Worm (Caenorhabditis elegans) whole organism, young adult: Measurements from ENCODE around the gene F31E3.2.

Experiments used
- C17E4.6 ChIP-seq: fragments of 200-800 bp; sonication (Bioruptor generic); IDR thresholded peaks from 2 replicates; pipeline ENCODE4 v1.3.6; 2022; ENCODE audit warnings: missing genetic modification reagents, missing genetic modification characterization, missing compliant biosample characterization
- F23B12.7 ChIP-seq: sonication (generic microtip); optimal IDR thresholded peaks from 2 replicates; lab custom pipeline; 2017; ENCODE audit warnings: missing genetic modification characterization, mild to moderate bottlenecking, missing compliant biosample characterization, antibody characterized with exemption, moderate library complexity; ENCODE audit not compliant: insufficient read depth
- F49E8.2 ChIP-seq: sonication (generic microtip); optimal IDR thresholded peaks from 3 replicates; lab custom pipeline; 2017; ENCODE audit warnings: missing genetic modification characterization, mild to moderate bottlenecking, missing compliant biosample characterization, antibody characterized with exemption, moderate library complexity; ENCODE audit not compliant: insufficient read depth
- K11D2.4 ChIP-seq: fragments of 200-800 bp; sonication (Bioruptor generic); IDR thresholded peaks from 2 replicates; pipeline ENCODE4 v1.3.6; 2022; ENCODE audit warnings: missing genetic modification reagents, missing genetic modification characterization, missing compliant biosample characterization
- K12H6.12 ChIP-seq: fragments of 200-800 bp; sonication (Bioruptor generic); optimal IDR thresholded peaks from 2 replicates; lab custom pipeline; 2018; ENCODE audit warnings: mild to moderate bottlenecking, missing genetic modification characterization, missing compliant biosample characterization
- Y56A3A.18 ChIP-seq: fragments of 200-800 bp; sonication (Bioruptor generic); IDR thresholded peaks from 2 replicates; pipeline ENCODE4 v1.3.6; 2022; ENCODE audit warnings: missing genetic modification reagents, missing genetic modification characterization, missing compliant biosample characterization
- Y67H2A.10 ChIP-seq: fragments of 200-800 bp; sonication (Bioruptor generic); conservative IDR thresholded peaks from 2 replicates; pipeline ENCODE4 v1.3.6; 2022; ENCODE audit warnings: missing genetic modification reagents, missing genetic modification characterization, missing compliant biosample characterization
- Y79H2A.3 ChIP-seq: fragments of 200-800 bp; sonication (Bioruptor generic); conservative IDR thresholded peaks from 2 replicates; pipeline ENCODE4 v1.3.6; 2022; ENCODE audit warnings: missing genetic modification reagents, missing genetic modification characterization, missing compliant biosample characterization
- akir-1 ChIP-seq: fragments of 200-800 bp; sonication (Bioruptor generic); optimal IDR thresholded peaks from 2 replicates; lab custom pipeline; 2018; ENCODE audit warnings: mild to moderate bottlenecking, missing genetic modification characterization, moderate library complexity, missing compliant biosample characterization
- atf-7 ChIP-seq: sonication (generic microtip); optimal IDR thresholded peaks from 2 replicates; lab custom pipeline; 2017; ENCODE audit warnings: mild to moderate bottlenecking, missing genetic modification characterization, missing compliant biosample characterization
- attf-5 ChIP-seq: fragments of 200-800 bp; sonication (Bioruptor generic); optimal IDR thresholded peaks from 2 replicates; lab custom pipeline; 2018; ENCODE audit warnings: mild to moderate bottlenecking, missing genetic modification characterization, missing compliant biosample characterization
- bed-2 ChIP-seq: fragments of 200-800 bp; sonication (Bioruptor generic); IDR thresholded peaks from 2 replicates; pipeline ENCODE4 v1.3.6; 2022; ENCODE audit warnings: missing genetic modification reagents, missing genetic modification characterization, missing compliant biosample characterization
- ccch-3 ChIP-seq: fragments of 200-800 bp; sonication (Bioruptor generic); optimal IDR thresholded peaks from 2 replicates; lab custom pipeline; 2018; ENCODE audit warnings: mild to moderate bottlenecking, missing genetic modification characterization, missing compliant biosample characterization
- cebp-2 ChIP-seq: fragments of 200-800 bp; sonication (Bioruptor generic); IDR thresholded peaks from 2 replicates; pipeline ENCODE4 v1.3.6; 2022; ENCODE audit warnings: missing genetic modification characterization, missing compliant biosample characterization
- ceh-100 ChIP-seq: fragments of 200-800 bp; sonication (Bioruptor generic); IDR thresholded peaks from 2 replicates; pipeline ENCODE4 v1.3.6; 2022; ENCODE audit warnings: missing genetic modification reagents, missing genetic modification characterization, missing compliant biosample characterization
- ceh-58 ChIP-seq: fragments of 200-800 bp; sonication (Bioruptor generic); IDR thresholded peaks from 2 replicates; pipeline ENCODE4 v1.3.6; 2022; ENCODE audit warnings: missing genetic modification characterization, missing compliant biosample characterization
- ceh-91 ChIP-seq: fragments of 200-800 bp; sonication (Bioruptor generic); IDR thresholded peaks from 2 replicates; pipeline ENCODE4 v1.3.6; 2022; ENCODE audit warnings: missing genetic modification reagents, missing genetic modification characterization, missing compliant biosample characterization
- efl-1 ChIP-seq: fragments of 150-350 bp; optimal IDR thresholded peaks from 2 replicates; lab custom pipeline; 2014; ENCODE audit warnings: missing biosample characterization, missing genetic modification reagents, missing genetic modification characterization
- egl-18 ChIP-seq: fragments of 200-800 bp; sonication (Bioruptor generic); IDR thresholded peaks from 2 replicates; pipeline ENCODE4 v1.3.6; 2022; ENCODE audit warnings: missing genetic modification reagents, missing genetic modification characterization, missing compliant biosample characterization
- egrh-3 ChIP-seq: fragments of 200-800 bp; sonication (Bioruptor generic); IDR thresholded peaks from 2 replicates; pipeline ENCODE4 v1.3.6; 2022; ENCODE audit warnings: missing genetic modification reagents, missing genetic modification characterization, missing compliant biosample characterization
- hlh-12 ChIP-seq: sonication (generic microtip); optimal IDR thresholded peaks from 2 replicates; lab custom pipeline; 2016; ENCODE audit warnings: missing genetic modification characterization, missing compliant biosample characterization
- hsf-1 ChIP-seq: fragments of 200-800 bp; sonication (Bioruptor generic); IDR thresholded peaks from 2 replicates; pipeline ENCODE4 v1.3.6; 2022; ENCODE audit warnings: missing genetic modification reagents, missing genetic modification characterization, missing compliant biosample characterization
- lin-40 ChIP-seq: sonication (generic microtip); optimal IDR thresholded peaks from 2 replicates; lab custom pipeline; 2016; ENCODE audit warnings: missing genetic modification characterization, mild to moderate bottlenecking, missing compliant biosample characterization, missing genotype, missing genetic modification reagents
- mes-4 ChIP-seq: sonication (generic microtip); optimal IDR thresholded peaks from 2 replicates; lab custom pipeline; 2016; ENCODE audit warnings: missing genotype, missing genetic modification characterization, missing compliant biosample characterization
- mxl-1 ChIP-seq: sonication (generic microtip); optimal IDR thresholded peaks from 2 replicates; lab custom pipeline; 2016; ENCODE audit warnings: missing genetic modification characterization, missing compliant biosample characterization
- nhr-27 ChIP-seq: fragments of 200-800 bp; sonication (Bioruptor generic); optimal IDR thresholded peaks from 2 replicates; lab custom pipeline; 2018; ENCODE audit warnings: mild to moderate bottlenecking, missing genetic modification characterization, moderate library complexity, missing compliant biosample characterization
- repo-1 ChIP-seq: sonication (generic microtip); optimal IDR thresholded peaks from 2 replicates; lab custom pipeline; 2017; ENCODE audit warnings: mild to moderate bottlenecking, missing genetic modification characterization, missing compliant biosample characterization
- rpc-1 ChIP-seq, 2 experiments: fragments of 150-350 bp in 1 of 2; sonication (generic microtip) in 1 of 2; optimal IDR thresholded peaks; 2 replicates each; lab custom pipeline; 2014 to 2018; ENCODE audit warnings: missing biosample characterization in 1 of 2, missing genetic modification characterization in 1 of 2, missing genetic modification reagents in 1 of 2, missing genotype in 1 of 2
- sea-2 ChIP-seq: fragments of 200-800 bp; sonication (Bioruptor generic); IDR thresholded peaks from 2 replicates; pipeline ENCODE4 v1.3.6; 2022; ENCODE audit warnings: missing genetic modification characterization, missing compliant biosample characterization
- snpc-1.1 ChIP-seq: sonication (generic microtip); optimal IDR thresholded peaks from 2 replicates; lab custom pipeline; 2017; ENCODE audit warnings: missing genetic modification characterization, mild to moderate bottlenecking, missing compliant biosample characterization, antibody characterized with exemption, moderate library complexity, missing genotype, missing genetic modification reagents; ENCODE audit not compliant: insufficient read depth
- tbp1 ChIP-seq: fragments of 200-800 bp; sonication (Bioruptor generic); optimal IDR thresholded peaks from 2 replicates; lab custom pipeline; 2018; ENCODE audit warnings: mild to moderate bottlenecking, missing genetic modification characterization, missing compliant biosample characterization
- tbx-9 ChIP-seq: sonication (generic microtip); optimal IDR thresholded peaks from 2 replicates; lab custom pipeline; 2016; ENCODE audit warnings: borderline replicate concordance, missing genetic modification characterization, inconsistent platforms, missing compliant biosample characterization
- tlf-1 ChIP-seq: fragments of 200-800 bp; sonication (Bioruptor generic); optimal IDR thresholded peaks from 2 replicates; lab custom pipeline; 2018; ENCODE audit warnings: mild to moderate bottlenecking, missing genetic modification characterization, missing compliant biosample characterization
- unc-62 ChIP-seq: fragments of 150-350 bp; optimal IDR thresholded peaks from 2 replicates; lab custom pipeline; 2014; ENCODE audit warnings: missing biosample characterization, missing genetic modification reagents, missing genetic modification characterization
- zim-3 ChIP-seq: sonication (generic microtip); optimal IDR thresholded peaks from 2 replicates; lab custom pipeline; 2017; ENCODE audit warnings: mild to moderate bottlenecking, missing genetic modification characterization, moderate library complexity, missing compliant biosample characterization
- ztf-18 ChIP-seq: sonication (generic microtip); optimal IDR thresholded peaks from 2 replicates; lab custom pipeline; 2016; ENCODE audit warnings: missing genotype, mild to moderate bottlenecking, missing genetic modification characterization, missing compliant biosample characterization
- ztf-22 ChIP-seq: fragments of 200-800 bp; sonication (Bioruptor generic); optimal IDR thresholded peaks from 2 replicates; lab custom pipeline; 2018; ENCODE audit warnings: mild to moderate bottlenecking, missing genetic modification characterization, moderate library complexity, missing compliant biosample characterization
- ztf-6 ChIP-seq: fragments of 200-800 bp; sonication (Bioruptor generic); IDR thresholded peaks from 2 replicates; pipeline ENCODE4 v1.3.6; 2022; ENCODE audit warnings: missing genetic modification reagents, missing genetic modification characterization, missing compliant biosample characterization

F31E3.2 gene

ce11 chrIII:7002143-7002542 lies 28.4 kb downstream of the F31E3.2 start:
- TF ChIP-seq F49E8.2 (no peak), tbp1 (GFP tag; lab: Kevin White, UChicago) (no peak), Y56A3A.18 (GFP tag; lab: Robert Waterston, UW) (no peak), tlf-1 (GFP tag; lab: Kevin White, UChicago) (no peak), bed-2 (GFP tag; lab: Robert Waterston, UW) (no peak), ceh-58 (GFP tag; lab: Robert Waterston, UW) (no peak), tbx-9 (tag; lab: Kevin White, UChicago) (no peak), atf-7 (tag; lab: Kevin White, UChicago) (no peak)
- TF ChIP-seq, all 124 proteins: peak for 0

ce11 chrIII:7005350-7005749 lies 31.6 kb downstream of the F31E3.2 start, which contains the start of gene C06E8.5:
Gene C06E8.5, minus strand, starts transcription at chrIII:7005450.
- no peak for TF ChIP-seq K11D2.4
- TF ChIP-seq ztf-22 (GFP tag; lab: Kevin White, UChicago): no peak
- TF ChIP-seq zim-3: no peak
- TF ChIP-seq snpc-1.1 (tag; lab: Kevin White, UChicago): no peak
- TF ChIP-seq ceh-100: no peak
- no peak for TF ChIP-seq attf-5 (GFP tag; lab: Kevin White, UChicago)
- TF ChIP-seq Y67H2A.10 (GFP tag; lab: Robert Waterston, UW): no peak
- no peak for TF ChIP-seq sea-2 (GFP tag; lab: Robert Waterston, UW)
- no peak for TF ChIP-seq F23B12.7
- no peak for TF ChIP-seq lin-40 (tag; lab: Kevin White, UChicago)
- no peak for TF ChIP-seq nhr-27 (tag; lab: Kevin White, UChicago)
- no peak for TF ChIP-seq hsf-1 (GFP tag; lab: Robert Waterston, UW)

DNA sequence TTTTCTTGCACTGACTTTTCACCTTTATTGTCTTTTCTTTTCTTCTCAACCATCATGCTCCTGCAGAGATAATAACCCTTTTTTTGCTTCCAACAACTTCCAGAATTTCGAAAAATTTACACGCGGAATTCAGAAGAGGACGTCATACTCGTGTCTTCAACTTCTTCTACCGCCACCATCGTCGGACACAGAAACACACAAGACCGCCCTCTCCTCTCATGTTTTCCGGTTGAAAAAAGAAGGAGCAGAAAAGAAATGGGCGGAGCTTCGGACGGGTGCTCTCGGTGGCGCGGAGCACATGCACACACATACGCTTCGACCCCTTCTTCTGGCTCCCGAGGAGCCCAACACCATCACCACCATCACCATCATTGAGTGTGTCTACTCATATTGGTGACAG lies 35.1 kb downstream of the F31E3.2 start, which contains the start of gene lgc-38:
TSS of gene lgc-38 (plus strand) at position 301 of the 400 bp plus-strand sequence.
- no peak for TF ChIP-seq rpc-1 (optimal IDR thresholded peaks at IDR 0.05; lab: Kevin White, UChicago)
- TF ChIP-seq rpc-1 (tag; optimal IDR thresholded peaks at IDR 0.05; lab: Kevin White, UChicago): no peak
- TF ChIP-seq ztf-6: no peak
- no peak for TF ChIP-seq akir-1
- TF ChIP-seq unc-62: no peak
- TF ChIP-seq hlh-12 (tag; lab: Kevin White, UChicago): no peak
- TF ChIP-seq tlf-1 (GFP tag; lab: Kevin White, UChicago): no peak
- no peak for TF ChIP-seq efl-1
- TF ChIP-seq F49E8.2: no peak
- no peak for TF ChIP-seq cebp-2 (GFP tag; lab: Robert Waterston, UW)
- no peak for TF ChIP-seq ztf-18 (tag; lab: Kevin White, UChicago)
- no peak for TF ChIP-seq mes-4
- TF ChIP-seq tbx-9 (tag; lab: Kevin White, UChicago): no peak
- TF ChIP-seq C17E4.6: no peak
- TF ChIP-seq ceh-91: no peak
- no peak for TF ChIP-seq egrh-3 (GFP tag; lab: Robert Waterston, UW)

- TF ChIP-seq mes-4 (no peak), Y79H2A.3 (GFP tag; lab: Robert Waterston, UW) (no peak), ccch-3 (GFP tag; lab: Kevin White, UChicago) (no peak), mxl-1 (tag; lab: Kevin White, UChicago) (no peak), Y56A3A.18 (GFP tag; lab: Robert Waterston, UW) (no peak), K12H6.12 (tag; lab: Kevin White, UChicago) (no peak), efl-1 (no peak), repo-1 (tag; lab: Kevin White, UChicago) (no peak), egl-18 (GFP tag; lab: Robert Waterston, UW) (no peak), Y67H2A.10 (GFP tag; lab: Robert Waterston, UW) (no peak)
- TF ChIP-seq, all 124 proteins: peak for 0
These were observed 38.3 kb downstream of the F31E3.2 start for ce11 chrIII:7012060-7012459.
